Worm (Caenorhabditis elegans) whole organism, L2 larva: Measurements from ENCODE around the gene C29F9.12.
"Not testable (repeated sequence)": the region's sequence is repeated elsewhere in the genome, so short reads cannot be mapped to it uniquely, and the experiment has no call there.

ENCODE experiments used
- C34F6.9 ChIP-seq: fragments of 150-350 bp; optimal IDR thresholded peaks from 2 replicates; lab custom pipeline; 2014; ENCODE audit warnings: missing biosample characterization, missing genetic modification characterization
- F13H6.1 ChIP-seq: sonication (generic microtip); optimal IDR thresholded peaks from 2 replicates; lab custom pipeline; 2016; ENCODE audit warnings: missing genetic modification characterization, missing compliant biosample characterization
- Y55F3AM.14 ChIP-seq: fragments of 200-800 bp; sonication (Bioruptor generic); optimal IDR thresholded peaks from 2 replicates; lab custom pipeline; 2018; ENCODE audit warnings: mild to moderate bottlenecking, missing genetic modification characterization, missing compliant biosample characterization
- ZK546.5 ChIP-seq: sonication (generic microtip); optimal IDR thresholded peaks from 2 replicates; lab custom pipeline; 2017; ENCODE audit warnings: missing biosample characterization, missing genetic modification characterization
- alr-1 ChIP-seq: fragments of 150-350 bp; optimal IDR thresholded peaks from 2 replicates; lab custom pipeline; 2014; ENCODE audit warnings: missing biosample characterization, missing genetic modification characterization
- ama-1 ChIP-seq: fragments of 150-350 bp; optimal IDR thresholded peaks from 2 replicates; lab custom pipeline; 2018; ENCODE audit warnings: inconsistent platforms
- blmp-1 ChIP-seq: sonication (generic microtip); optimal IDR thresholded peaks from 2 replicates; lab custom pipeline; 2017; ENCODE audit warnings: missing genetic modification characterization, mild to moderate bottlenecking, missing compliant biosample characterization, antibody characterized with exemption, moderate library complexity; ENCODE audit not compliant: insufficient read depth
- ceh-82 ChIP-seq: fragments of 150-350 bp; optimal IDR thresholded peaks from 2 replicates; lab custom pipeline; 2014; ENCODE audit warnings: missing biosample characterization, missing genetic modification characterization
- dmd-4 ChIP-seq: sonication (generic microtip); optimal IDR thresholded peaks from 2 replicates; lab custom pipeline; 2017; ENCODE audit warnings: missing biosample characterization, missing genetic modification characterization
- elt-1 ChIP-seq: fragments of 150-350 bp; optimal IDR thresholded peaks from 2 replicates; lab custom pipeline; 2014; ENCODE audit warnings: missing biosample characterization, missing genetic modification characterization
- lin-11 ChIP-seq: fragments of 150-350 bp; sonication (generic microtip); optimal IDR thresholded peaks from 2 replicates; lab custom pipeline; 2014; ENCODE audit warnings: missing biosample characterization, missing genetic modification characterization, inconsistent platforms, mixed read lengths
- lin-13 ChIP-seq: fragments of 150-350 bp; optimal IDR thresholded peaks from 2 replicates; lab custom pipeline; 2014; ENCODE audit warnings: missing biosample characterization, missing genetic modification reagents, missing genetic modification characterization
- lin-39 ChIP-seq: fragments of 150-350 bp; optimal IDR thresholded peaks from 2 replicates; lab custom pipeline; 2014; ENCODE audit warnings: missing biosample characterization, missing genetic modification reagents, missing genetic modification characterization
- mbf-1 ChIP-seq: sonication (generic microtip); optimal IDR thresholded peaks from 2 replicates; lab custom pipeline; 2017; ENCODE audit warnings: missing biosample characterization, missing genetic modification characterization
- mdl-1 ChIP-seq, 2 experiments: fragments of 150-350 bp in 1 of 2; sonication (generic microtip) in 1 of 2; optimal IDR thresholded peaks; 2 replicates each; lab custom pipeline; 2017; ENCODE audit warnings: missing biosample characterization in 2 of 2, missing genetic modification characterization in 2 of 2
- nhr-10 ChIP-seq: sonication (generic microtip); optimal IDR thresholded peaks from 2 replicates; lab custom pipeline; 2017; ENCODE audit warnings: missing biosample characterization, missing genetic modification characterization
- nhr-11 ChIP-seq: fragments of 150-350 bp; optimal IDR thresholded peaks from 2 replicates; lab custom pipeline; 2014; ENCODE audit warnings: missing biosample characterization, missing genetic modification characterization
- nhr-12 ChIP-seq: fragments of 150-350 bp; optimal IDR thresholded peaks from 2 replicates; lab custom pipeline; 2014; ENCODE audit warnings: missing biosample characterization, missing genetic modification characterization
- nhr-21 ChIP-seq: fragments of 150-350 bp; optimal IDR thresholded peaks from 2 replicates; lab custom pipeline; 2014; ENCODE audit warnings: missing biosample characterization, missing genetic modification characterization
- nhr-23 ChIP-seq: fragments of 150-350 bp; optimal IDR thresholded peaks from 2 replicates; lab custom pipeline; 2014; ENCODE audit warnings: missing biosample characterization, missing genetic modification reagents, missing genetic modification characterization
- nhr-25 ChIP-seq: fragments of 150-350 bp; sonication (generic microtip); optimal IDR thresholded peaks from 3 replicates; lab custom pipeline; 2014; ENCODE audit warnings: missing biosample characterization, missing genetic modification characterization
- nhr-6 ChIP-seq: fragments of 150-350 bp; optimal IDR thresholded peaks from 2 replicates; lab custom pipeline; 2014; ENCODE audit warnings: missing biosample characterization, missing genetic modification characterization
- sem-4 ChIP-seq: fragments of 150-350 bp; optimal IDR thresholded peaks from 2 replicates; lab custom pipeline; 2014; ENCODE audit warnings: missing biosample characterization, missing genetic modification reagents, missing genetic modification characterization
- sma-3 ChIP-seq: sonication (generic microtip); optimal IDR thresholded peaks from 2 replicates; lab custom pipeline; 2016; ENCODE audit warnings: missing genetic modification reagents, missing genetic modification characterization, missing compliant biosample characterization
- sma-9 ChIP-seq, 2 experiments: fragments of 150-350 bp in 1 of 2; sonication (generic microtip) in 1 of 2; optimal IDR thresholded peaks; 2 replicates each; lab custom pipeline; 2014 to 2016; ENCODE audit warnings: missing genetic modification characterization in 2 of 2, mild to moderate bottlenecking in 1 of 2, missing biosample characterization in 1 of 2, missing compliant biosample characterization in 1 of 2, missing genetic modification reagents in 1 of 2, moderate library complexity in 1 of 2
- snpc-4 ChIP-seq: fragments of 150-350 bp; optimal IDR thresholded peaks from 2 replicates; lab custom pipeline; 2014; ENCODE audit warnings: missing biosample characterization, missing genetic modification characterization
- unc-39 ChIP-seq: fragments of 150-350 bp; optimal IDR thresholded peaks from 2 replicates; lab custom pipeline; 2014; ENCODE audit warnings: missing biosample characterization, missing genetic modification characterization
- unc-55 ChIP-seq: fragments of 150-350 bp; sonication (generic microtip); optimal IDR thresholded peaks from 3 replicates; lab custom pipeline; 2014; ENCODE audit warnings: missing biosample characterization, missing genetic modification reagents, missing genetic modification characterization
- unc-62 ChIP-seq: fragments of 150-350 bp; optimal IDR thresholded peaks from 2 replicates; lab custom pipeline; 2014; ENCODE audit warnings: missing biosample characterization, missing genetic modification reagents, missing genetic modification characterization
- ztf-1 ChIP-seq: fragments of 200-800 bp; sonication (Bioruptor generic); conservative IDR thresholded peaks from 2 replicates; pipeline ENCODE4 v1.3.6; 2022; ENCODE audit warnings: missing genetic modification characterization, missing compliant biosample characterization
- ztf-4 ChIP-seq: fragments of 150-350 bp; optimal IDR thresholded peaks from 2 replicates; lab custom pipeline; 2014; ENCODE audit warnings: missing biosample characterization, missing genetic modification characterization

C29F9.12 gene

DNA sequence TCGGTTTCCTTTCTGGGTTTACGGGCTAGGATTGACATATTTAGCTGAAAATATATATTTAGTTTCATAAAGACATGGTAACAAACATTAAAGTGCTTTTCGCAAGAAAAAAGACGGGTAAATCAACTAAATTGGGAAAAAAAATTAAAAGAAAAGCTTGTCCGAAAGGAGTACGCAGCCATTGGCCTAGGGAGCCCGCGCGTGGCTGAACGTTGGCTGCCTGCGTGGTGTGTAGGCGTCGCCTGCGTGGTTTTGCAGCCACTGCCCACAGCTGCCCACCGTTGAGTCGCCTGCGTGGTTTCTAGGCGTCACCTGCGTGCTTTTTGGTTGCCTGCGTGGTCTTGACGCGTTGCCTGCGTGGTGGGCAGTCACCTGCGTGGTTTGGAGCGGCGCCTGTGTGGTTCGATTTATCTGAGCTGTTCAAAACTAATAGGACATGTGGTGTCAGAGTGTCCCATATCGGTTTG, at the start of gene C29F9.12:
Gene C29F9.12 (minus strand): TSS at position 51 of the 467 bp plus-strand sequence.
- not testable (repeated sequence) for TF ChIP-seq ama-1 (lab: Kevin White, UChicago); ztf-1 (GFP tag; lab: Robert Waterston, UW); unc-62

DNA sequence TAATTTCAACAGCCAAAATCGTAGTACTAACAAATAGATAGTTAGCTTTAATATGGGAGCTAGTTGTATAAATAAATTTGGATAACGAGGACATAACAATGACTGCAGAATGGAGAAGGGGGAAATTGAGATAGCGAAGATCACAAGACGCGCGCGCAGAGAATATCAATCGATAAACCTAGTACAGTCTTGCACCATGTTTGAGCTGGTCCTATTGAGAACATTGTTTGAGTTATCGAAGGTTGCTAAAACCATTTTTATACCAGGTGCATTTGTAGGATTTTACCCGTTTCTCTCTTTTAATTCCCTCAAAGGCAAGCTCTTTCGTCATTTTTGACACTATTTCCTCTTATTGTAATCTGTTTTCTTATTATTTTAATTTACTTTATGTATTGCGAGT, 49.8 kb upstream of the C29F9.12 start, which contains the start of the genes F40G9.9 and F40G9.12:
Gene F40G9.9 (minus strand): TSS at position 101 of the 400 bp plus-strand sequence.
Gene F40G9.12 (plus strand): TSS at position 231 of the 400 bp plus-strand sequence.
- no peak for TF ChIP-seq mdl-1 (tag; optimal IDR thresholded peaks at IDR 0.05; lab: Kevin White, UChicago)
- no peak for TF ChIP-seq C34F6.9 (tag; lab: Kevin White, UChicago)
- TF ChIP-seq nhr-10 (tag; lab: Kevin White, UChicago): no peak
- TF ChIP-seq unc-62: no peak
- no peak for TF ChIP-seq dmd-4 (tag; lab: Kevin White, UChicago)
- TF ChIP-seq blmp-1 (tag; lab: Kevin White, UChicago): no peak
- TF ChIP-seq nhr-11 (tag; lab: Kevin White, UChicago): no peak
- no peak for TF ChIP-seq alr-1 (tag; lab: Kevin White, UChicago)
- no peak for TF ChIP-seq nhr-21
- no peak for TF ChIP-seq ztf-1 (GFP tag; lab: Robert Waterston, UW)

DNA sequence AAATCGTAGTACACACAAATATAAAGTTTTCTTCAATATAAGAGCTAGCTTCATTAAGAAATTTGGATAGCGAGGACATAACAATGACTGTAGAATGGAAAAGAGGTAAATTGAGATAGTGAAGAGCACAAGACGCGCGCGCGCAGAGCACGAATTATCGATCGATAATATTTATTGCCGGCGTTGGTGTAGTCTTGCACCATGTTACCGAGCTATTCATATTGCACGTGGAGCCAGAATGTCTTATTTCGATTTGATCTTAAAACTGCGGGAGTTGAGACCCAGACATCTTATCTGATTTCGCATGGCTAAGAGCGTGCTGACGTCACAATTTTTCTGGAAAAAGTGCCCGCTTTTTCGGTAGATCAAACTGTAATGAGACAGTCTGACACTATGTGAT, 47.6 kb upstream of the C29F9.12 start, which contains the start of gene F40G9.18:
Gene F40G9.18 (minus strand): TSS at position 101 of the 400 bp plus-strand sequence.
- no peak for TF ChIP-seq unc-55 (GFP tag; lab: Kevin White, UChicago)
- no peak for TF ChIP-seq nhr-23
- TF ChIP-seq F13H6.1 (tag; lab: Kevin White, UChicago): no peak
- no peak for TF ChIP-seq sem-4 (tag; lab: Kevin White, UChicago)
- TF ChIP-seq ceh-82 (tag; lab: Kevin White, UChicago): no peak
- no peak for TF ChIP-seq unc-62
- TF ChIP-seq ama-1 (lab: Kevin White, UChicago): no peak
- TF ChIP-seq snpc-4: no peak
- TF ChIP-seq nhr-6: no peak
- TF ChIP-seq sma-9 (GFP tag; optimal IDR thresholded peaks at IDR 0.05; lab: Kevin White, UChicago): no peak
- TF ChIP-seq sma-9 (tag; optimal IDR thresholded peaks at IDR 0.05; lab: Kevin White, UChicago): no peak
- TF ChIP-seq lin-39: no peak
- no peak for TF ChIP-seq ztf-4 (tag; lab: Kevin White, UChicago)
- no peak for TF ChIP-seq Y55F3AM.14
- TF ChIP-seq nhr-10 (tag; lab: Kevin White, UChicago): no peak
- no peak for TF ChIP-seq C34F6.9 (tag; lab: Kevin White, UChicago)
- TF ChIP-seq lin-11 (tag; lab: Kevin White, UChicago): no peak
- no peak for TF ChIP-seq nhr-21
- TF ChIP-seq mbf-1 (tag; lab: Kevin White, UChicago): no peak
- no peak for TF ChIP-seq ZK546.5 (tag; lab: Kevin White, UChicago)

DNA sequence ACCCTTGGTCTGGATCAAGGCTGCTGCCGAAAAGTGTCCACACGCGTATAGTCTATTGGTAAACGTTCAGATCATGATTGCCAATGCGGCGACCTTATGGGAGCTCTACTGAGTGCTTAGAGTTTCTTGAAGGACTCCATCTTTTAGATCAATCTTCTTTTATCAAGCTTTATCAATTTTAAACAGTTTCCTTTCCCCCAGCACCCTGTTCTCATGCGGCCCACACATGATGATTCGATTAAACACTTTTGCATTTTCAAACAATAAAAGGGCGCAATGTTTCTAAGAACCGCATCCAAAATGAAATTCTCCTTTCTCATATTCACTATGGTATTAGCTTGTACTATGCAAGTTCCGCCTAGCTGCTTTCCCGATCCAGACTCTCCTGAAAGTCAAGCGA, 43.6 kb upstream of the C29F9.12 start, which contains the start of gene F40G9.7:
Gene F40G9.7 (plus strand): TSS at position 301 of the 400 bp plus-strand sequence.
- no peak for TF ChIP-seq elt-1 (tag; lab: Kevin White, UChicago)
- TF ChIP-seq nhr-25 (tag; lab: Kevin White, UChicago): no peak
- TF ChIP-seq unc-39 (tag; lab: Kevin White, UChicago): no peak
- no peak for TF ChIP-seq ztf-1 (GFP tag; lab: Robert Waterston, UW)
- no peak for TF ChIP-seq nhr-12 (tag; lab: Kevin White, UChicago)
- no peak for TF ChIP-seq sem-4 (tag; lab: Kevin White, UChicago)
- TF ChIP-seq blmp-1 (tag; lab: Kevin White, UChicago): no peak
- TF ChIP-seq nhr-11 (tag; lab: Kevin White, UChicago): no peak
- TF ChIP-seq mbf-1 (tag; lab: Kevin White, UChicago): no peak
- TF ChIP-seq ZK546.5 (tag; lab: Kevin White, UChicago): no peak
- TF ChIP-seq nhr-10 (tag; lab: Kevin White, UChicago): no peak
- TF ChIP-seq lin-13: no peak
- no peak for TF ChIP-seq nhr-23
- TF ChIP-seq C34F6.9 (tag; lab: Kevin White, UChicago): no peak
- TF ChIP-seq, all 48 proteins: peak for 0

DNA sequence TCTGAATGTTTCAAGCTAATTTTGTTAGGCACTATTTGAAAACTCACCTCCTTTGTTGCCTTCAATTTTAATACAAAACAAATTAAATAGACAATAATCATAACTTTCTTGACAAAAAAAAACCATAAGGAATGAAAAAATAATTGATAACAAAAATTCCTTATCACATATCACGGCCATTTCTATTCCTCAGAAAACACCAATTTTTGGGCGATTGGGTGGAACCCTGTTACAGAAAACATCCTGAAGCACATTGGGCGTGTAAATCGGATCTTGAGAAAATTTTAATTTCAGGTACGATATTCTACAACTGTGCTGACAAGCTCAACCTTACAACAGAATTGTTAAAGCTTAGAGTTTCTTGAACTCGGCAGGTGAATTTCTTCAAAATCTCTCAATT, 42.9 kb upstream of the C29F9.12 start, which contains the start of gene F40G9.8:
Gene F40G9.8 (minus strand): TSS at position 101 of the 400 bp plus-strand sequence.
- TF ChIP-seq nhr-12 (tag; lab: Kevin White, UChicago) (no peak), blmp-1 (tag; lab: Kevin White, UChicago) (no peak), nhr-21 (no peak), sma-3 (GFP tag; lab: Kevin White, UChicago) (no peak)
